Fruit fly (Drosophila melanogaster): Measurements from ENCODE around the gene ATPsyndelta.

The ATPsyndelta gene

dm6 chrX:10232497-10232896 is 19.7 kb downstream of the ATPsyndelta start (continued):
- TF ChIP-seq CG8359 (GFP tag; optimal IDR thresholded peaks at IDR 0.05; ENCODE audit: borderline replicate concordance), result no peak
- no peak for TF ChIP-seq tna (GFP tag; IDR thresholded peaks at IDR 0.05; ENCODE audit: partially characterized antibody)
- no peak for TF ChIP-seq lola (GFP tag; optimal IDR thresholded peaks at IDR 0.05)
- peak; percentile 54 for TF ChIP-seq mam (GFP tag; optimal IDR thresholded peaks at IDR 0.05)
- TF ChIP-seq CG13424 (tag; optimal IDR thresholded peaks at IDR 0.05), result peak; percentile 90
- peak in 1 of 2 experiments; percentile 56 for TF ChIP-seq bsh (GFP tag; optimal IDR thresholded peaks at IDR 0.05)
- TF ChIP-seq Elba2 (GFP tag; optimal IDR thresholded peaks at IDR 0.05), result no peak
- 0 out of 2 replicates have a peak, but pooled peaks have one; percentile 17 for TF ChIP-seq Lim3 (GFP tag; IDR thresholded peaks at IDR 0.05)
- TF ChIP-seq Ets97D (GFP tag; optimal IDR thresholded peaks at IDR 0.05), result no peak
- TF ChIP-seq CG3163 (GFP tag; optimal IDR thresholded peaks at IDR 0.05), result no peak
- TF ChIP-seq Oaz (GFP tag; IDR thresholded peaks at IDR 0.05), result no peak
- TF ChIP-seq sens-2 (GFP tag; IDR thresholded peaks at IDR 0.05), result no peak
- TF ChIP-seq sd (tag; optimal IDR thresholded peaks at IDR 0.05), result peak; percentile 62
- TF ChIP-seq CG2116 (GFP tag; optimal IDR thresholded peaks at IDR 0.05), result peak; percentile 43
- TF ChIP-seq slp2 (GFP tag; optimal IDR thresholded peaks at IDR 0.05), result peak; percentile 20
- 0 out of 3 replicates have a peak, but pooled peaks have one; percentile 59 for TF ChIP-seq CG3726 (GFP tag; IDR thresholded peaks at IDR 0.05)
- TF ChIP-seq CG43689 (GFP tag; IDR thresholded peaks at IDR 0.05), result peak; percentile 57
- TF ChIP-seq br (optimal IDR thresholded peaks at IDR 0.05), result no peak
- no peak for TF ChIP-seq CG30431 (GFP tag; optimal IDR thresholded peaks at IDR 0.05)
- peak; percentile 46 for TF ChIP-seq CG15011 (GFP tag; optimal IDR thresholded peaks at IDR 0.05)
- TF ChIP-seq CG13296 (GFP tag; optimal IDR thresholded peaks at IDR 0.05), result peak; percentile 80
- peak; percentile 63; the same call in 1 of the 2 replicates for TF ChIP-seq E2f1 (GFP tag; IDR thresholded peaks at IDR 0.05)
- no peak for TF ChIP-seq lov (optimal IDR thresholded peaks at IDR 0.05)
- no peak for TF ChIP-seq lov (GFP tag; IDR thresholded peaks at IDR 0.05)
- peak; percentile 60 for TF ChIP-seq CG5180 (GFP tag; optimal IDR thresholded peaks at IDR 0.05)
- peak; percentile 36 for TF ChIP-seq HLH54F (GFP tag; optimal IDR thresholded peaks at IDR 0.05)
- TF ChIP-seq btn (GFP tag; optimal IDR thresholded peaks at IDR 0.05), result no peak
- peak; percentile 64 for TF ChIP-seq ranshi (GFP tag; IDR thresholded peaks at IDR 0.05)
- TF ChIP-seq CG18011 (GFP tag; optimal IDR thresholded peaks at IDR 0.05), result peak; percentile 51
- peak; percentile 67 for TF ChIP-seq bcd (GFP tag; optimal IDR thresholded peaks at IDR 0.05)
- TF ChIP-seq CG14667 (GFP tag; IDR thresholded peaks at IDR 0.05), result 0 out of 2 replicates have a peak, but pooled peaks have one; percentile 14
- no peak for TF ChIP-seq Doc2 (GFP tag; IDR thresholded peaks at IDR 0.05)
- TF ChIP-seq CG6683 (GFP tag; optimal IDR thresholded peaks at IDR 0.05), result peak; percentile 17
- peak; percentile 71 for TF ChIP-seq HmgZ (tag; optimal IDR thresholded peaks at IDR 0.05)
- no peak for TF ChIP-seq CG9797 (GFP tag; optimal IDR thresholded peaks at IDR 0.05)
- peak; percentile 36 for TF ChIP-seq Antp (GFP tag; optimal IDR thresholded peaks at IDR 0.05)
- peak; percentile 91 for TF ChIP-seq sens (GFP tag)
- TF ChIP-seq fd96Cb (tag; optimal IDR thresholded peaks at IDR 0.05), result peak; percentile 73
- peak; percentile 77 for TF ChIP-seq Ptx1 (GFP tag; IDR thresholded peaks at IDR 0.05)
- TF ChIP-seq Chrac-16 (GFP tag; optimal IDR thresholded peaks at IDR 0.05), result peak; percentile 56
- peak; percentile 80 for TF ChIP-seq Fer1 (GFP tag; optimal IDR thresholded peaks at IDR 0.05)
- TF ChIP-seq Rx (GFP tag; IDR thresholded peaks at IDR 0.05), result no peak
- no peak for TF ChIP-seq Taf1 (GFP tag; IDR thresholded peaks at IDR 0.05)
- no peak for TF ChIP-seq CG6175 (GFP tag; IDR thresholded peaks at IDR 0.05)
- TF ChIP-seq sima (GFP tag; optimal IDR thresholded peaks at IDR 0.05), result peak; percentile 28
- no peak for TF ChIP-seq jing (GFP tag; optimal IDR thresholded peaks at IDR 0.05)
- TF ChIP-seq CG12391 (tag; optimal IDR thresholded peaks at IDR 0.05), result peak; percentile 85
- TF ChIP-seq CG1529 (GFP tag; optimal IDR thresholded peaks at IDR 0.05), result peak; percentile 69
- no peak for TF ChIP-seq ato (GFP tag; IDR thresholded peaks at IDR 0.05; ENCODE audit: partially characterized antibody)
- no peak for TF ChIP-seq Spps (tag; optimal IDR thresholded peaks at IDR 0.05)
- no peak for TF ChIP-seq stwl (tag; optimal IDR thresholded peaks at IDR 0.05)
- TF ChIP-seq CG12299 (tag; optimal IDR thresholded peaks at IDR 0.05), result peak; percentile 75

All from whole organism, embryonic.